Fruit fly (Drosophila melanogaster) ovary, adult (tissue): Measurements from ENCODE around the gene Prx5.

Experiments
- CG17801 ChIP-seq: fragments of 200-800 bp; optimal IDR thresholded peaks from 2 replicates; lab custom pipeline; 2019; ENCODE audit warnings: missing biosample characterization, mild to moderate bottlenecking, missing genetic modification characterization, moderate library complexity; ENCODE audit not compliant: partially characterized antibody

The Prx5 gene

DNA sequence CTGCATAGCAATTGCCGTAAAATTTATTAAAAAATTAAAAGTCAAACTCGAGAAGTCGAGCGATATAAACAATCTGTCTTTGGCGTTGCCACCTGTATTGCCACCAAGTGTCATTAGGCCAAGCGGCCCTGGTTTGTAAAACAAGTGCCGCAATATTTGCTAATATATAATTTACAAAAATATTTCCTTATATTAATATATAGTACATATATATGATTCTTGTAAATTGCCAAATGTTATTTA, at the start of gene Prx5, which contains the start of gene CG7215:
Prx5 (minus strand) TSS at position 101 of the 243 bp plus-strand sequence.
CG7215 (minus strand) TSS at position 101 of the 243 bp plus-strand sequence.
- TF ChIP-seq CG17801 (GFP tag; lab: Kevin White, UChicago): no peak

DNA sequence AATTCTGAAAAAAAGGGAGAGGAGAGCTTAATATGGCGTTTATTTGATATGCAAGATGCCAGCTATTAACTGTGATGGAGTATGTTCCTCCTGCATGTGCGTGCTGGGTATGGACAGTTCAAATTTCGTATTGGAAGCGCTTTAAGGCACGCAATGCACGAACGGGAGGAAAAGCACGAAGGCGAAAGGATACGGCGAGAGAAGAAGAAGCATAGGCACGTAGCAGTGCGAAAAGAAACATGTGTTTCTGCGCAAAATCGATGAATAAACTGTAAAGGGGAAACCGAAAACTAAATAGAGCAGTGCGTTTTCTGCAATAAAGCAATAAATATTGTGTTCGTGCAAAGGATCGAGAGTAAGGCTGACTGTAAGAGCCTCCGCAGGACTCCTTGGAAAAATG, 48.8 kb upstream of the Prx5 start, which contains the start of gene CG14314:
CG14314 (plus strand) TSS at position 243 of the 400 bp plus-strand sequence.
- TF ChIP-seq CG17801 (GFP tag; lab: Kevin White, UChicago): no peak

dm6 chr3R:18215300-18215699, 48.2 kb upstream of the Prx5 start:
- peak; percentile 36 for TF ChIP-seq CG17801 (GFP tag; lab: Kevin White, UChicago)

DNA sequence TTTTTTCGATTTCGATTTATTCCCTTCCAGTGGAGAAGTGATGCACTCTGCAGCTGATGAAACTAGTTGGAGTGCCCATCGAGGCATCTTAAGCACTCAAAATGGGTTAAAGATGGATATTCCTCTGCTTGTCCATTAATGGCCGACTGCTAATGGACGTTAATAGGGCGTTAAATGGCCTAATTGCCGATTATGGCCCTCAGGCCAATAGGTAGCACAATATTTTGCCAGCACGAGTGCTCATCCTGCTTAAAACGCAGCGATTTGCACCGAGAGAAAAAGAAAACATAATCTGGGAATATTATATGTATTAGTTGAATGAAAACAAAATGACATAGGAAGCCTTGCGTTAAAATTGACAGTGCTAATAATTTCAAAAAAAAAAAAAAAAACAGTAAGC, 41.4 kb upstream of the Prx5 start, which contains the start of gene CG44158:
CG44158 (plus strand) TSS at position 301 of the 400 bp plus-strand sequence.
- no peak for TF ChIP-seq CG17801 (GFP tag; lab: Kevin White, UChicago)

DNA sequence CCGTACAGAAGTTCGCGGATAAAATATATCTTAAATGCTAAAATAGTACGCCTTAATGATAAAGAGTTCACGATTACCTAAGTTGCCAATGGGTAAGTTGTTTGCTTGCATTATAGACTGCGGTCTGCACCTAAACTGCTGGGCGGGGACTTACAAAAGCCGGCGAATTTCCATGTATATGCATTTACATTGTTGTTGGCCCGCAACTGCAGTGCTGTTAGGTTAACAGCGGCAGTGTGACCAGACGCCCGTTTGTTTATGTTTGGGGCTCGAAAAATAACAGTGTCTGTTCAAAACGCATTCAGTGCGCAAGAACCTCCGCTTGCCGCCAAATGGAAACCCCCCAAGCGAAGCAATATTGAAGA, 32.8 kb upstream of the Prx5 start:
- no peak for TF ChIP-seq CG17801 (GFP tag; lab: Kevin White, UChicago)

DNA sequence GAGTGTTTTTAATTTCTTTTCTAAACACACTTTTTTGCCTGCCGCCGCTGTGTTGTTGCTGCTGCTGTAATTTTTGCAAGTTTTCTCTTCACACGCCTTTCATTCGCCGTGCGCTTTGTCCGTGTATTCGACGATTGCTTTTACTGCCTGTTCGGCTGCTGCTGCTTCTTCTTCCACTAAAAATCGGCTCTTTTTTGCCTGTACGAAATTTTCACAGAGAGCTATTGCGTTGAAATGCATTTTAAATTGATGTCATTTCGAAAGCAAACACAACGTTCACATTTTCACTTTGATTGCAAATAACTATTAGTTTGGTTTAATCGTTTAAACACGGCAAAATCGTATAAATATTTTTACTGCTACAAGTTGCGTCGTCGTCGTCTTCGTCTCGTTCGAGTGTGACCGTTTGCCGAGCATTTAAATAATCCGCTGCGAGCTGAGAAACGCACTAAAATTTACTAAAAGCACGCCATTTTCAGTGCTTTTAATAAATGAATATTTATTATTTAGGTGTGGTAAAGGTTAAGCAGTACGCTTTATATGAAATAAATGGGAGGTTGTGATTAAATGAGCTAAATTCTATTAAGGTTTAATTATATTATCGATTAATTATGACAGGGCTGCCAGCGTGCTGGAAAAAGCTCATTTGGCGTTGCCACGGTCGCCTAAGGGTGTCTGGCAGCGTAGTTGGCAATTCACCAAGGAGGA, 32.3 kb upstream of the Prx5 start, which contains the start of the genes Ssdp and CG7985:
Ssdp (minus strand) TSS at position 419 of the 708 bp plus-strand sequence.
CG7985 (plus strand) TSS at position 681 of the 708 bp plus-strand sequence.
- TF ChIP-seq CG17801 (GFP tag; lab: Kevin White, UChicago): no peak

DNA sequence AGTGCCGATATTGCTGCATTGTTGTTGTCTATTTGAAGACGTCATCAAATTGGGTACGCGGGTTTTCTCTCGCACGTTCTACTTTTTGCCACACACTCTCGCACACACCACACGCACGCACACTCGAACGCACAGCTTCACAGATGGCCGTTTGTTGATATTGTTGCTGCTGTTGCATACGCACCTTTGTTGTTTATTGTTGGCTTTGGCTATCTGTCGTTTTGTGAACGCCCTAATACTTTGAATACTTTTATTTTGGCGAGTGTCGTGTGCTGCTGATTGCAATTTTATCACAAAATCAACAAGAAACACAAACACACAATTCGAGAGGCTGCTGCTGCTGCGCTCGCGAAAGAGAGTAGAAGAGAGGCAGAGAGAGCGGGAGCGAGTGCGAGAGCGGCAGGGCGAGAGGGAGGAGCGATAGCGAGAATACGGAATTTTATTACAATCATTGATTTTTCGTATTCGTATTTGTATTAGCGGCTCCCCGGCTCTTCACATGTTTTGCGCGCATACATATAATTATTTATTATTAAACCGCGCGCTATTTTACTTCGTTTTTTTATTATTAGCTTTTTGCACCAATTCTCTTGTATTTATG, 31.5 kb upstream of the Prx5 start:
- peak; percentile 61 for TF ChIP-seq CG17801 (GFP tag; lab: Kevin White, UChicago)

DNA sequence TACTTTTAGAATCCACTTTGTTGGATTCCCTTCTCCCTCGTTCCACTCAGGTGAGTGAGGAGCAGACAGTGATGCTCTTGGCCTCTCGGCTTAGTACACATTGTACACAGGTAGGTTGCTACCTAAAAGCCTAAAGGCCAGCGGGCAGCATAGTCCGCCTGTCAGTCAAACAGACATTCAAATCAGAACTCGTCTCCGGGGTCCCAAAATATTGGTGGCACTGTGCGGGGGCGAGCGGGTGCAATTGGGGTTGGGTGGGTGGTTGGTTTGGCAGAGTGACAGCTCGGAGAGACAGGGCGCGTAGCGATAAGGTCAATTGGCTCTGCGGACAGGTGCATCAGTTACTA, 30.7 kb upstream of the Prx5 start:
- no peak for TF ChIP-seq CG17801 (GFP tag; lab: Kevin White, UChicago)

dm6 chr3R:18196991-18197801, 30.1 kb upstream of the Prx5 start:
- peak; percentile 93 for TF ChIP-seq CG17801 (GFP tag; lab: Kevin White, UChicago)

DNA sequence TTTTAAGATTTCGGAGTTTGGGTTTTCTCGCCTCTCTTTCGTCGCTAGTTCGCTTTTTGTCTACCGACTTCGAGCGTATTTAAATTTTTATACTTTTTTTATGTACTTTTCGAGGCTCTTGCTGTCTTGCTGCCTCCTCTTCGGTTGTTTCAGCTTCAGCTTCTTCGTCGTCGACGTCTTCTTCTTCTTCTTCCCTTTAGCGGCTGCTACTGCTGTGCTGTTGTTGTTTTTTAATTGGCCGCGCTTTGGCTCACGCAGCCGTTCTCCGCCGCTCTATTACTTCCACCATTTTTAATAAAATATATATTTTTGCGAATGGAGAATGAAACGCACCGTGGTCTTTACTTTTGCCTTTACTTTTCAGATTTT, 29.5 kb upstream of the Prx5 start:
- TF ChIP-seq CG17801 (GFP tag; lab: Kevin White, UChicago): no peak

dm6 chr3R:18195295-18195694, 28.2 kb upstream of the Prx5 start:
- no peak for TF ChIP-seq CG17801 (GFP tag; lab: Kevin White, UChicago)

DNA sequence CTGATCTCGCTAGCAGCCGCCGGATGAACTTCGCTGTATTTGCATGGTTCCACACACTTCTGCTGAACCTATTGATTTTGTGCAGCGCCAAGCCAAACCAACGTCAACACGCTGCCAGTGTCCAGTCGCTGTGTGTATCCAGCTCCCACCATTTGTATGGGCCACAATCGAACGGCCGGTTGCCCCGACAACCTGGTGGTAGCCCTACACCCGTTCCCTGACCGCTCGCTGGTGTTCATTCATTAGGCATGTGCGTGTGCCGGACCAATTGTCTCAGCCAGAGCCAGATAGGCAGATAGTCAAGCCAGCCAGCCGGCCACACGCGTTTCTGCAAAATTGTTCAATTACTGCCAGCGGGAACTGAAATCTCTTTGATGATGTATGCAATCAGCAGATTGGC, 24.8 kb upstream of the Prx5 start, which contains the start of gene CG14313:
CG14313 (minus strand) TSS at position 101 of the 400 bp plus-strand sequence.
- TF ChIP-seq CG17801 (GFP tag; lab: Kevin White, UChicago): no peak

dm6 chr3R:18188702-18189125, 21.6 kb upstream of the Prx5 start, which contains the start of the genes CG12321 and MED17:
Gene CG12321 (minus strand): TSS chr3R:18188707.
Gene MED17 (plus strand): TSS chr3R:18189072.
- TF ChIP-seq CG17801 (GFP tag; lab: Kevin White, UChicago): peak; percentile 85

DNA sequence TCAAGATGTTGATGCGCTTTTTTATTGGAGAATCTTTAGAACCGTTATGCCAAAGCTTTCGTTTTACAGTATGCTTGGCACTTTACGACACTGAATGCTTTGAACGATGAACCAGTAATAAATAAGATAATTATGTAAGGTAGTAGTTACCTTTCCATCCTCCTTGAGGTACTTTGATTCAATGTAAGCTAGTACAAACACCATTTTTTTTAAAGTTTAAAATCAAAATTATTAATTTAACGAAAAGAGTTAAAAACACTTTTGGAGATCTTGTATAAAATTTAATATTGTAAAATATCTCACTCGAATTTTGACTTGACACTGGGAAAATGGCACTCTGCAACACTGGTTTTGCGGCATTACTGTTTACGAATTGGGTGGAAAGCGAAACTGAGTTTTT, 18.3 kb upstream of the Prx5 start, which contains the start of the genes Arp5 and CG7208:
Arp5 (plus strand) TSS at position 114 of the 400 bp plus-strand sequence.
CG7208 (minus strand) TSS at position 331 of the 400 bp plus-strand sequence.
- peak; percentile 86 for TF ChIP-seq CG17801 (GFP tag; lab: Kevin White, UChicago)

- TF ChIP-seq CG17801 (GFP tag; lab: Kevin White, UChicago): peak; percentile 2
Observed at dm6 chr3R:18183244-18183643, 16.2 kb upstream of the Prx5 start, which contains the start of gene cdm. Gene cdm (minus strand): TSS chr3R:18183479.
